Worm (Caenorhabditis elegans): Measurements from ENCODE around the gene nex-4.

DNA sequence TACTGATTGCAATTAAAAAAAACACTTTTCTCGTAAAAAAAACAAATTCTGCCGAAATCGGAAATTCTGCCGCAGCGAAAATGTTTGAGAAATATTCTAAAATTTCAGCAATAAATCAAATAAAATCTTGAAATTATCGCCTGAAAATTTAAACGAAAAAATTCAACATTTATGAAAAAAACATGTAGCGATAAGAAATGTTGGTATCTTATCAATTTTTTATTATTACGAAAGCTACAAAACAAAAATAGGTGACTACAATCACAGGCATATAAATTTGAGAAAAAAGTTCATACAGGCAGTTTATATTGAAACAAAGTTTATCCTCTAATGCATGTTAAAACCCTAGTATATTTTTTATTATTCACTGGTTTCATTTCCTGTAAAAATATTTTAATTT, 54.7 kb downstream of the nex-4 start, which contains the start of gene ugt-14:
- TF ChIP-seq snpc-4 (tag; optimal IDR thresholded peaks at IDR 0.05) (no peak), tbx-2 (tag; optimal IDR thresholded peaks at IDR 0.05) (no peak), pha-4 (tag; optimal IDR thresholded peaks at IDR 0.05) (no peak), unc-62 (GFP tag; optimal IDR thresholded peaks at IDR 0.05) (no peak), ztf-11 (tag; optimal IDR thresholded peaks at IDR 0.05) (no peak)

Measured in whole organism, L3 larva.